Worm (Caenorhabditis elegans): ENCODE results near the gene H04D03.4.

The H04D03.4 gene

DNA sequence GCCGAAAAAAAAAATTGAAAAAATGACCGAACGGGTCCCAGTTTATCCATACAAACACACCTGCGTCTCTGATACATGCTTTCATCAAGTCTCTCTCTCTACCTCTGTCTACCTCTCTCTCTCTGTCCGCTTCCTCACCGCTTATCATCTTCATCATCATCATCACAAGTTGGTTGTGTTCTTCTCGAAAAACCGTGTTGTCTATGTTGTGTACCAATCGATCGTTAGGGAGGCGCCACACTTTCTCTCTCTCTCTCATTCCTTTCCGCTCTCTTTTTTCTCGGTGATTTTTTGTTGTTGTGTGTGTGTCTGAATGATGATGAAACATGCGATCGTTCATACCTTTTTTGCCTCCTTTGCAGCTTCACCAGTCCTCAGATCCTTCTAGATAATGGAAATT is 12.7 kb upstream of the H04D03.4 start (continued):
- TF ChIP-seq lsy-2 (tag; optimal IDR thresholded peaks at IDR 0.05) (peak in 1 of 2 experiments; percentile 64), duxl-1 (tag; optimal IDR thresholded peaks at IDR 0.05; ENCODE audit: poor library complexity) (no peak), mes-2 (tag; optimal IDR thresholded peaks at IDR 0.05; ENCODE audit: poor library complexity, severe bottlenecking) (peak; percentile 50), daf-19 (GFP tag; conservative IDR thresholded peaks at IDR 0.05) (no peak), jun-1 (tag; optimal IDR thresholded peaks at IDR 0.05) (no peak), attf-4 (tag; optimal IDR thresholded peaks at IDR 0.05) (no peak), unc-62 (GFP tag; optimal IDR thresholded peaks at IDR 0.05 in 1 of 2) (peak in 1 of 2 experiments; percentile 25), unc-62 (tag; optimal IDR thresholded peaks at IDR 0.05) (no peak)

DNA sequence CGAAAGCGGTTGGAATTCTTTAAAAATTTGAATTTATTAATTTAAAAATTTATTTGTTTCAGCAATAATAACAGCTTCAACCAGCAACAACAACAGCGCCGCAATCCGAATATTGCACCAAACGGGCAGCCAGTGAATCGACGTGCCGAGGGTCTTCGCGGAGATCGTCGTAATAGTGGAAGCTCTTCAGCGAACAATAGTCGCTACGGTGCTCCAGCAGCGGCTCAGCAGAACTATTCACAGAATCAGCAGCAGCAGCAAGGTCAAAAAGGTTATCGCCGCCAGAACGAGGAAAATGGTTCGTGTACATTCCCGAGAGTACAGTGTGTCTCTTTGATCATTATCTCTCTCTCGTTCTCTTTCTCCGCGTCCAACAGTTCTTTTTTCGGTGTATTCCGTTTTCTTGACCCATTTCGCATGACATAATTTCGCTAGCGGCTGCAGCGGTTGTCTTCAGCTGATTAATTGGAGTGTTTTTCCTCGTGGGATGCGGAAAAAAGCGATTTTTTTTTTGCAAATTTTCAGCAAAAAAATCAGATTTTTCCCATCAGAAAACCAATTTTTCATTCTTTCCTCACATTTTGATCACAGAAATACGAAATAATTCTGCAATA is 12.1 kb upstream of the H04D03.4 start:
- TF ChIP-seq mep-1 (tag; optimal IDR thresholded peaks at IDR 0.05) (no peak), skn-1 (tag; optimal IDR thresholded peaks at IDR 0.05) (no peak), set-16 (GFP tag; IDR thresholded peaks at IDR 0.05) (peak; percentile 46; the same call in 1 of the 2 replicates), dmd-8 (GFP tag; IDR thresholded peaks at IDR 0.05) (no peak), daf-19 (GFP tag; conservative IDR thresholded peaks at IDR 0.05) (no peak), nhr-48 (tag; optimal IDR thresholded peaks at IDR 0.05) (no peak), T26A8.4 (GFP tag; IDR thresholded peaks at IDR 0.05) (no peak), ceh-20 (GFP tag; IDR thresholded peaks at IDR 0.05) (no peak), F37D6.2 (tag; optimal IDR thresholded peaks at IDR 0.05) (no peak), dpl-1 (GFP tag; optimal IDR thresholded peaks at IDR 0.05) (no peak), unc-130 (GFP tag; optimal IDR thresholded peaks at IDR 0.05) (no peak), arid-1 (GFP tag; conservative IDR thresholded peaks at IDR 0.05) (no peak), T20F7.1 (GFP tag; optimal IDR thresholded peaks at IDR 0.05) (no peak), tra-1 (GFP tag; IDR thresholded peaks at IDR 0.05) (no peak), hmg-1.1 (GFP tag; IDR thresholded peaks at IDR 0.05) (0 out of 2 replicates have a peak, but pooled peaks have one; percentile 14), lsy-2 (tag; optimal IDR thresholded peaks at IDR 0.05) (no peak), hif-1 (tag; optimal IDR thresholded peaks at IDR 0.05) (no peak), ZK337.2 (GFP tag; IDR thresholded peaks at IDR 0.05) (no peak), aha-1 (tag) (peak; percentile 56), nhr-102 (tag; optimal IDR thresholded peaks at IDR 0.05) (no peak), mdl-1 (tag; optimal IDR thresholded peaks at IDR 0.05) (no peak), R02D3.7 (tag; optimal IDR thresholded peaks at IDR 0.05) (no peak), pha-4 (GFP tag; IDR thresholded peaks at IDR 0.05) (no peak), pha-4 (tag; optimal IDR thresholded peaks at IDR 0.05) (no peak), ces-1 (GFP tag; optimal IDR thresholded peaks at IDR 0.05) (no peak)

DNA sequence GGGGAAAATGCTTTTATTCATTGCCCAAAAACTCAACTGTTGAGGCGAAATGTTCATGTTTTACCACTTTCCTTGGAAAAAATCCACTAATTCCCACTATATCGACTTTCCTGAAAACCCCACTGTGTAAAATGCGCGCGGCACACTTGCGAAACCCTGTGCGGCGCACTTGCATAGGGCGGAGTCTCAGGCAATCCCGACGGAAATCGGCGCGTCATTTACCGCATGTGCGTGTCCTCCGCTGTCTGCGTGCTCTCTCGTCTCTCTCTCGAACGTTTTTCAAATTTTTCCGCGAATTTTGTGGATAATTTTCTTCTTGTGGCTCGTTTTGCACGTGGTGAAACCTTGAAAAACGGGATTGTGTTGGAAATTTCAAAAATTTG is 10.2 kb upstream of the H04D03.4 start, which contains the start of gene atx-2:
TSS of gene atx-2 (plus strand) at position 226 of the 383 bp plus-strand sequence.
- peak; percentile 83 for TF ChIP-seq lin-13 (GFP tag; optimal IDR thresholded peaks at IDR 0.05)
- peak; percentile 54 for TF ChIP-seq gei-8 (GFP tag; optimal IDR thresholded peaks at IDR 0.05)
- peak; percentile 92 for TF ChIP-seq ceh-20 (GFP tag; IDR thresholded peaks at IDR 0.05)
- peak; percentile 75 for TF ChIP-seq Y5F2A.4 (GFP tag; optimal IDR thresholded peaks at IDR 0.05)
- peak; percentile 94 for TF ChIP-seq D1046.2 (GFP tag; IDR thresholded peaks at IDR 0.05)
- no peak for TF ChIP-seq zip-2 (tag; optimal IDR thresholded peaks at IDR 0.05)
- TF ChIP-seq dve-1 (tag; optimal IDR thresholded peaks at IDR 0.05; ENCODE audit: insufficient read depth): peak; percentile 82
- peak in 1 of 2 experiments; percentile 79 for TF ChIP-seq hif-1 (tag; optimal IDR thresholded peaks at IDR 0.05)
- TF ChIP-seq attf-4 (tag; optimal IDR thresholded peaks at IDR 0.05): no peak
- TF ChIP-seq mdt-29 (GFP tag; IDR thresholded peaks at IDR 0.05): peak; percentile 86
- TF ChIP-seq daf-16 (GFP tag; optimal IDR thresholded peaks at IDR 0.05): peak; percentile 13 to 78
- peak; percentile 35 for TF ChIP-seq daf-16 (tag; optimal IDR thresholded peaks at IDR 0.05)
- TF ChIP-seq mep-1 (tag; optimal IDR thresholded peaks at IDR 0.05): peak; percentile 89
- TF ChIP-seq rbr-2 (tag; optimal IDR thresholded peaks at IDR 0.05): peak; percentile 86
- peak; percentile 45 for TF ChIP-seq ceh-28 (tag; optimal IDR thresholded peaks at IDR 0.05)
- TF ChIP-seq dpl-1 (GFP tag; optimal IDR thresholded peaks at IDR 0.05): peak; percentile 71
- TF ChIP-seq duxl-1 (tag; optimal IDR thresholded peaks at IDR 0.05; ENCODE audit: poor library complexity): peak; percentile 91
- peak; percentile 26 for TF ChIP-seq nhr-10 (tag; optimal IDR thresholded peaks at IDR 0.05)
- TF ChIP-seq zfp-2 (tag; optimal IDR thresholded peaks at IDR 0.05): no peak
- peak; percentile 91 for TF ChIP-seq aha-1 (tag)
- peak; percentile 31 for TF ChIP-seq R02D3.7 (tag; optimal IDR thresholded peaks at IDR 0.05)
- no peak for TF ChIP-seq aly-2 (tag; optimal IDR thresholded peaks at IDR 0.05)
- no peak for TF ChIP-seq ama-1 (optimal IDR thresholded peaks at IDR 0.05)
- TF ChIP-seq unc-62 (GFP tag; optimal IDR thresholded peaks at IDR 0.05 in 1 of 2): no peak
- TF ChIP-seq unc-62 (tag; optimal IDR thresholded peaks at IDR 0.05): no peak
- peak; percentile 77 for TF ChIP-seq snpc-1.2 (GFP tag; IDR thresholded peaks at IDR 0.05)
- peak; percentile 80 for TF ChIP-seq zfp-3 (GFP tag; conservative IDR thresholded peaks at IDR 0.05)

All from whole organism, L4 larva.